Worm (Caenorhabditis elegans) whole organism, midembryonic: ENCODE data around the gene T25F10.3.

ENCODE experiments used
- T22C8.4 ChIP-seq: fragments of 200-800 bp; sonication (Bioruptor generic); IDR thresholded peaks from 2 replicates; pipeline ENCODE4 v1.3.6; 2022; ENCODE audit warnings: missing genetic modification characterization, missing compliant biosample characterization
- cog-1 ChIP-seq: sonication (generic microtip); optimal IDR thresholded peaks from 2 replicates; lab custom pipeline; 2016; ENCODE audit warnings: missing genetic modification characterization, missing compliant biosample characterization
- flt-1 ChIP-seq: fragments of 200-800 bp; sonication (Bioruptor generic); IDR thresholded peaks from 2 replicates; pipeline ENCODE4 v1.3.6; 2022; ENCODE audit warnings: missing genetic modification characterization, missing compliant biosample characterization
- klf-2 ChIP-seq: fragments of 200-800 bp; sonication (Bioruptor generic); conservative IDR thresholded peaks from 2 replicates; pipeline ENCODE4 v1.3.6; 2022; ENCODE audit warnings: missing genetic modification reagents, missing genetic modification characterization, missing compliant biosample characterization
- med-1 ChIP-seq: sonication (generic microtip); optimal IDR thresholded peaks from 2 replicates; lab custom pipeline; 2017; ENCODE audit warnings: missing genetic modification characterization, mild to moderate bottlenecking, missing compliant biosample characterization, antibody characterized with exemption, missing genetic modification reagents; ENCODE audit not compliant: insufficient read depth
- ref-1 ChIP-seq: fragments of 200-800 bp; sonication (Bioruptor generic); conservative IDR thresholded peaks from 2 replicates; pipeline ENCODE4 v1.3.6; 2022; ENCODE audit warnings: missing genetic modification reagents, missing genetic modification characterization, missing compliant biosample characterization
- tab-1 ChIP-seq: fragments of 200-800 bp; sonication (Bioruptor generic); IDR thresholded peaks from 2 replicates; pipeline ENCODE4 v1.3.6; 2022; ENCODE audit warnings: missing genetic modification characterization, missing compliant biosample characterization
- ztf-23 ChIP-seq: fragments of 200-800 bp; sonication (Bioruptor generic); IDR thresholded peaks from 2 replicates; pipeline ENCODE4 v1.3.6; 2022; ENCODE audit warnings: missing genetic modification reagents, missing genetic modification characterization, missing compliant biosample characterization
- ztf-29 ChIP-seq: fragments of 200-800 bp; sonication (Bioruptor generic); IDR thresholded peaks from 2 replicates; pipeline ENCODE4 v1.3.6; 2022; ENCODE audit warnings: missing genetic modification reagents, missing genetic modification characterization, missing compliant biosample characterization

T25F10.3 gene

DNA sequence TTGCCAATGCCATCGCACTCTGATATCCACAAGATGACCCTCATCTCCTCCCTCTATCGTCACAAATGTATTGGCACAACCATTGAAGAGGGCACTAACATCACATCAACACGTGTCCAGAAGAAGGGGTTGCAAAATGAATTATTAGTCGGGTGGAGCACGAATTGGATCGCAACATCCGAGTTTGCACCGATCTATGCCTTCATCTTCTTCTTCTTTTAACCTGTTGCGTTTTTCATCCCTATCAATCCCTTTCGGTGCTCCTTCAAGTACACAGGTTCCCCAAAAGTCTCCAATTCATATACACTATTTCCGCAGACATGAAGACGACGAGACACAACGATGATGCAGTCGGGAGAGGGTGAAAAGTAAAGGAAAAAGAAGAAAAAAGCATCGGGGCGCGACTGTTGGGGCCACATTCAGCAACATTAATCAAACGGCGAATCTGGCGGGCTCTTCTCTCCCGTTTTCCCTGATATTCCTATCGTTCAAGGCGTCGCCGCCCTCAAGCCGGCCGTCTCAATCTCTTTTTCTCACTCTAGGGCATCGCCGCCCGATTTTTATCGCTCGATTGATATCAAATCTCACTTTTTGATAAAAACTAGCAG, 6.7 kb downstream of the T25F10.3 start:
- TF ChIP-seq klf-2 (GFP tag; lab: Robert Waterston, UW) (0 out of 2 replicates have a peak, but pooled peaks have one; percentile 16), ztf-29 (GFP tag; lab: Robert Waterston, UW) (no peak)

- no peak for TF ChIP-seq ref-1 (GFP tag; lab: Robert Waterston, UW)
- no peak for TF ChIP-seq cog-1 (tag; lab: Kevin White, UChicago)
- TF ChIP-seq klf-2 (GFP tag; lab: Robert Waterston, UW) = no peak
- TF ChIP-seq ztf-23 (GFP tag; lab: Robert Waterston, UW) = no peak
- TF ChIP-seq ztf-29 (GFP tag; lab: Robert Waterston, UW) = no peak
- TF ChIP-seq med-1 (GFP tag; lab: Kevin White, UChicago) = no peak
- TF ChIP-seq flt-1 (GFP tag; lab: Robert Waterston, UW) = no peak
- no peak for TF ChIP-seq T22C8.4 (GFP tag; lab: Robert Waterston, UW)
- no peak for TF ChIP-seq tab-1
Measured at ce11 chrV:6753257-6753656, 8.4 kb downstream of the T25F10.3 start.

DNA sequence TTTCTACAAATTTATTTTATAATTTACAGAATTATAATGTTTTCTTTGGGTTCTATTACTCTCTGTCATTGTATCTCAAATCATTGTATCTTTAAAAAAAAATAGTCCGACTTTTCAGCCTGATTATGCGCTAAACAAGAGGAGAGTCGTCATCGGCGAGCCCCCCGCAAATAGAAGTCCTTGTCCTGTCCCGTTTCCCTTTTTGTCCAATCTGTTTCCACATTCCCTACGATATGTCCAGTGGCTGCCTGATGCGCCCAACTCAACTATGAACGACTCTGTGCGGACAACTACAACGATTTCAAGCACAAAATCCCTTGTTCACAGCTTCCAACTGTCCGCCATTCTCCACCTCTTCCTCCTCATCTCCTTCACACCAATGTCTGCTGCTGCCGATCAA, 13.1 kb downstream of the T25F10.3 start, which contains the start of gene dbl-1:
TSS of gene dbl-1 (plus strand) at position 119 of the 400 bp plus-strand sequence.
- TF ChIP-seq flt-1 (GFP tag; lab: Robert Waterston, UW) (no peak), ztf-29 (GFP tag; lab: Robert Waterston, UW) (no peak), klf-2 (GFP tag; lab: Robert Waterston, UW) (no peak), tab-1 (no peak), ztf-23 (GFP tag; lab: Robert Waterston, UW) (no peak), ref-1 (GFP tag; lab: Robert Waterston, UW) (no peak), cog-1 (tag; lab: Kevin White, UChicago) (no peak), T22C8.4 (GFP tag; lab: Robert Waterston, UW) (no peak), med-1 (GFP tag; lab: Kevin White, UChicago) (no peak)

DNA sequence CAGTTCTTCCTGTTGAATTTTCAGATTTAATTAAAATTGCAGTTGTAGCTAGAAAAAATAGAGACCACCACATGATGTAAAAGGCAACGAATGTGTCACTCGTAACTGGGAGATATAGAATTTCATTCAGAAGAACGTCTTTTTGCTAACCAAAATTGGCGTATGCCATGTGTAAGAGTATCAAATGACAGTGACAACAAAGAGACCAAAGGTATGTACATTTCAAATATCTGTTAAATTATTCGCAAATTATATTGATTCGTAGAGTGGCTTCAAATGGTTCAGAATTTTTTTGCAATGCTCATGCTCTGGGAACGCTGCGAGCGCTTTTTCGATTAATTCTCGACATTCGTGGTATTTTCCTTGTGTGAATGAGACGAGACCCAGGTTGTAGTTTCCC, 17.5 kb downstream of the T25F10.3 start, which contains the start of gene T25F10.4:
TSS of gene T25F10.4 (minus strand) at position 101 of the 400 bp plus-strand sequence.
- TF ChIP-seq cog-1 (tag; lab: Kevin White, UChicago) (no peak), T22C8.4 (GFP tag; lab: Robert Waterston, UW) (no peak), flt-1 (GFP tag; lab: Robert Waterston, UW) (no peak)

DNA sequence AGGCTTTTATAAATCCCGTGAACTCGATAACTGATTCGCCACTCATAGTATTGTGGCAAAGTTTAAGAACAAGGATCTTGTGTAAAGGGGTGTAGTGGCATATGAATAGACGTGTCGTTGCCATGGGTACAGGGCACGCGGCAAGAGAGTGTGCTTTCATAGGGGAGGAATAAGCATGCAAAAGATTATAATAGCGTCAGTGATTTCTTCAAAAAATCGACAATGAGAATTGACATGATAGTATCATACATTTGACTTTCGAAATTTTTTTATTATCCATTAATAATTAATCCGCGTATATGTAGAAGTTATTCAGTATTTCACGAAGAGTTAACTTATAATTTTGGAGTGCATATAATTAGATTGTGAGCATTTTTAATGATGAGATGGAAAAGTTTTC, 20.1 kb downstream of the T25F10.3 start, which contains the start of gene bbs-8:
TSS of gene bbs-8 (minus strand) at position 101 of the 400 bp plus-strand sequence.
- TF ChIP-seq T22C8.4 (GFP tag; lab: Robert Waterston, UW) (no peak), flt-1 (GFP tag; lab: Robert Waterston, UW) (no peak), klf-2 (GFP tag; lab: Robert Waterston, UW) (no peak), ref-1 (GFP tag; lab: Robert Waterston, UW) (no peak), ztf-23 (GFP tag; lab: Robert Waterston, UW) (0 out of 2 replicates have a peak, but pooled peaks have one; percentile 2), ztf-29 (GFP tag; lab: Robert Waterston, UW) (no peak), med-1 (GFP tag; lab: Kevin White, UChicago) (no peak)

- TF ChIP-seq flt-1 (GFP tag; lab: Robert Waterston, UW) (no peak), cog-1 (tag; lab: Kevin White, UChicago) (no peak), T22C8.4 (GFP tag; lab: Robert Waterston, UW) (no peak), med-1 (GFP tag; lab: Kevin White, UChicago) (no peak), tab-1 (no peak)
Measured at ce11 chrV:6767576-6767975, 22.7 kb downstream of the T25F10.3 start.

- TF ChIP-seq tab-1 = no peak
- TF ChIP-seq cog-1 (tag; lab: Kevin White, UChicago) = no peak
- no peak for TF ChIP-seq ztf-23 (GFP tag; lab: Robert Waterston, UW)
- no peak for TF ChIP-seq klf-2 (GFP tag; lab: Robert Waterston, UW)
- no peak for TF ChIP-seq ztf-29 (GFP tag; lab: Robert Waterston, UW)
- TF ChIP-seq med-1 (GFP tag; lab: Kevin White, UChicago) = no peak
- no peak for TF ChIP-seq T22C8.4 (GFP tag; lab: Robert Waterston, UW)
Measured at ce11 chrV:6768452-6768929, 23.6 kb downstream of the T25F10.3 start, which contains the start of the genes T25F10.1 and clik-1. Gene T25F10.1, plus strand, starts transcription at chrV:6768502. Gene clik-1, minus strand, starts transcription at chrV:6768732.

ce11 chrV:6769440-6769839, 24.6 kb downstream of the T25F10.3 start:
- no peak for TF ChIP-seq klf-2 (GFP tag; lab: Robert Waterston, UW)

- TF ChIP-seq ref-1 (GFP tag; lab: Robert Waterston, UW) (no peak), ztf-23 (GFP tag; lab: Robert Waterston, UW) (no peak), ztf-29 (GFP tag; lab: Robert Waterston, UW) (no peak), med-1 (GFP tag; lab: Kevin White, UChicago) (no peak), cog-1 (tag; lab: Kevin White, UChicago) (no peak), tab-1 (no peak), flt-1 (GFP tag; lab: Robert Waterston, UW) (no peak), klf-2 (GFP tag; lab: Robert Waterston, UW) (no peak), T22C8.4 (GFP tag; lab: Robert Waterston, UW) (no peak)
Measured at ce11 chrV:6771645-6772044, 26.8 kb downstream of the T25F10.3 start, which contains the start of gene srh-30. Gene srh-30, minus strand, starts transcription at chrV:6771745.

DNA sequence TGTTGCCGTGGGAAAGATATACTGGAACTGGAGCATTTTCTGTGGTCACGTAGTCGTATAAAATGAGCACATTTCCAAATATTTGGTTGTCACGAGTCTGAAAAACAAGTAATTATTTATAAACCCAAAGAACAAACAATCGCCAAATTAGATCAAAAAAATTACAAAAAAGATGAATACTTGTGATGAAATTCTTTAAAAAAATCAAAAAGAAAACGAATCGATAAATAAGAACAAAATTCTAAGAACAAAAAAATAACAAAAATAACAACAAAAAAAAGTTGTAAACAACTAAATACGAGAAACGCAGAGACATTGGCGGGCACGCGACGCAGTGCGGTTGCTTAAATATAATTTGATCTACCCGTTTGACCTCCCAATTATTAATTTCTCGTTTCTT, 28.9 kb downstream of the T25F10.3 start, which contains the start of gene ZC404.16:
TSS of gene ZC404.16 (minus strand) at position 101 of the 400 bp plus-strand sequence.
- TF ChIP-seq ref-1 (GFP tag; lab: Robert Waterston, UW) (no peak), ztf-29 (GFP tag; lab: Robert Waterston, UW) (no peak), med-1 (GFP tag; lab: Kevin White, UChicago) (no peak), flt-1 (GFP tag; lab: Robert Waterston, UW) (no peak), T22C8.4 (GFP tag; lab: Robert Waterston, UW) (no peak), cog-1 (tag; lab: Kevin White, UChicago) (no peak), tab-1 (no peak), klf-2 (GFP tag; lab: Robert Waterston, UW) (no peak), ztf-23 (GFP tag; lab: Robert Waterston, UW) (no peak)
